Worm (Caenorhabditis elegans) whole organism, dauer: ENCODE data around the gene clec-206.

Experiments used
- unc-62 ChIP-seq: sonication (generic microtip); optimal IDR thresholded peaks from 2 replicates; lab custom pipeline; 2017; ENCODE audit warnings: missing biosample characterization, missing genetic modification reagents, missing genetic modification characterization

The clec-206 gene

ce11 chrV:2004229-2004628 lies at the start of gene clec-206:
clec-206 (minus strand) TSS chrV:2004329.
- no peak for TF ChIP-seq unc-62

DNA sequence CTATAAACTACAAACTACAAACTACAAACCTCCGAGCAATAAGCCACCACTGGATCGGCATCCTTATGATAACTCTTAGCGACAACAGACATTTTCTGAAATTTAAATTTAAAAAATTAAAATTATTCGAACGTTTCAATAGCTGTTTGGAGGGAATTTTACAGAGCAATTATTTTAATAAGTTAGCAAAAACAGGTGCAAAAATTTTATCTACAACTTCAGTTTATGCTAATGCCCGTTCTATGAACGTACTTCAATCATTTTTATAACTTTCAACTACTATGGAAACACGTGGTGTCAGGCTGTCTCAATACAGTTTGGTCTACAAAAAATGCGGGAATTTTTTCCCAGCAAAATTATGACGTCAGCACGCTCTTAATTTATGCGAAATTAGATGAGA lies 49.4 kb upstream of the clec-206 start, which contains the start of gene comt-5:
Gene comt-5 (minus strand): TSS at position 101 of the 400 bp plus-strand sequence.
- TF ChIP-seq unc-62: no peak

DNA sequence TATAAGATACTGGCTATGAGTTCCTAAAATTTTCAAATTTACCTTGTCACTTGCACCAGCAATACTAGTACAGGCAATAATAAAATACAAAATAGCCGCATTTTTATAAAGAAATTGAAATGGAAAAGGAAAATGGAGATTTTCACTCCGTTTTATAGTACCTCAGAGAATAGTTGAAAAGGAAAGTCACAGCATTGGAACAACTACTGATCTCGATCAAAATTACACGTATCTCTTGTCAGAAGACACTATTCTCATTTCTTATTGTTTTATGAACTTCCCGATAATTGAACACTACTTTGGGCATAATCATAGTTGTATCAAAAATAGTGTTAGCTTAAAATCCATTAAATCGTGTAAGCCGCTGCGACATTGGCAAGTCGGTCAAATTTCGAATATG lies 47.4 kb upstream of the clec-206 start, which contains the start of gene Y40B10A.11:
Gene Y40B10A.11 (minus strand): TSS at position 101 of the 400 bp plus-strand sequence.
- TF ChIP-seq unc-62: no peak

DNA sequence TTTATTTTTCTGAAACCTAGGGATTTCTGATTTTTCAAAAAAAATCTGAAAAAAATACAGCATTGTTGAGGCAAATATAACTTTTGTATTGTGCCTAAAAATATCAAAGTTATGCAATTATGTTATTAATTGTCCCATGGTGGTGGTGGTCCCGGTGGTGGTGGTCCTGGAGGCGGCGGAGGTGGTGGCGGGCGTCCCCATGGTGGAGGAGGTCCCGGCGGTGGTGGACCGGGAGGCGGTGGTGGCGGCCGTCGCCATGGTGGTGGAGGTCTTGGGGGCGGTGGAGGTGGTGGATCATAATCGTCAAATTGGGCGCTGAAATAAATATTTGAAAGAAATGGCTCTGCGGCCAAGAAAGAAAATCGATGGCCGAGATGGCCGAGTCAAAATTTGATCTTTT lies 46.7 kb upstream of the clec-206 start:
- TF ChIP-seq unc-62: no peak

DNA sequence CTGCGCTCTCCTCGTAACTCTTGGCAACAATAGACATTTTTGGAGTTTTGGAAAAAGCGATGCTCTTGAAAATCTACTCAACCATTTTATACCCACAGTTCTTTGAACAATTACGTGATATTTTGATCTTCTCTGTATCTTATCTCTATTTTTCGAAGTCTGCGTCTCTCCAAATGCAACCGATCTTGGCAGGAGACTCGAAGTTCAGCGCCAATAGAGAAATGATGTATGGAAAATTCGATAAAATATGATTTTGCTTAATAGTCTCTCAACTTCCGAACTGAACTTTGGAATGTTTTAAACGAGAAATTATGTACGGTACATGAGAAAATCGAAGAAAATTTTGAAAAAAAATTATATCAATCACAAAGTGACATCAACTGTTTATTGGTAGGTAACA lies 46.0 kb upstream of the clec-206 start, which contains the start of gene comt-4:
Gene comt-4 (minus strand): TSS at position 50 of the 400 bp plus-strand sequence.
- TF ChIP-seq unc-62: no peak

DNA sequence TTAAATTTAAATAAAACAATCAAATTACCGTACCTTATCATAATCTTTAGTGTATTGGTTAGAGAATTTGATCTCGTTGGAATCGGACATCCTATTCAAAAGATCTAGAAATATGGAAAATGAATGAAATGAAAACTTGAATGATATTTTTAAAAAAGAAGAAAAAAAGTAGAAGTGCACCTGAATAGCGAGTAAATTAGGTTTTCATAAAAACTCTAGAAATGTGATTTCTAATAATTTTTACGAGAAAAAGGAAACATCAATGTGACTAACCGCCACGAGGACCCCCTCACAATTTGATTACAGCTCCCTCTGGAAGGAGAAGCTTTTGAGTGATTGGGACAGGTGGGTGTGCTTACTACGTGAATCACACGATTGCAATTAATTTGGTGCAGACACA lies 41.8 kb upstream of the clec-206 start, which contains the start of gene Y40B10A.5:
Gene Y40B10A.5 (minus strand): TSS at position 101 of the 400 bp plus-strand sequence.
- TF ChIP-seq unc-62: no peak

- TF ChIP-seq unc-62: no peak
These were observed 31.4 kb upstream of the clec-206 start, which contains the start of gene srab-23 for ce11 chrV:2035545-2035944. srab-23 (minus strand) TSS chrV:2035645.

ce11 chrV:2031454-2031853 lies 27.3 kb upstream of the clec-206 start, which contains the start of gene hil-6:
hil-6 (minus strand) TSS chrV:2031554.
- no peak for TF ChIP-seq unc-62

ce11 chrV:2030661-2031060 lies 26.5 kb upstream of the clec-206 start:
- TF ChIP-seq unc-62: no peak

ce11 chrV:2029877-2030276 lies 25.7 kb upstream of the clec-206 start, which contains the start of gene F59A7.12:
F59A7.12 (plus strand) TSS chrV:2030177.
- no peak for TF ChIP-seq unc-62

- no peak for TF ChIP-seq unc-62
These were observed 23.7 kb upstream of the clec-206 start, which contains the start of gene srab-13 for ce11 chrV:2027787-2028186. srab-13 (minus strand) TSS chrV:2027887.

ce11 chrV:2022374-2022773 lies 18.2 kb upstream of the clec-206 start, which contains the start of gene F59A7.5:
F59A7.5 (plus strand) TSS chrV:2022674.
- no peak for TF ChIP-seq unc-62

DNA sequence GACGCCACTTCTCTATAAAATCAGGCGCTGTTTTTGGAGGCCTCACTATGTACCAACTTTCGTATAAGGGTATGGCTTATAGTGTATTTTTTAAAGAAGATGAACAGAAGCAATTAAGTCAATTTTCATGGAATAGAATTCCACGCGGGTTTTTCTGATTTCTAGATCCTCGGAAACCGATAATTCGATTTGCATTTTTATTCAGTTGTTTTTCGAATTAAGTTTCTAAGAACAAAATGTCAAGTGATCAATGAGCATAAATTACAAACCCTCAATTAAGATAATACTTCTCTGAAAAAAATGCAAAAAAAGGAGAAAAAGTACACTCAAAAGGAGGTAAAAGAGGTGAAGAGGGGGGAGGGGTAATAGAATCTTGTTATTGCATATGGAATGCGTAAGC lies 17.2 kb upstream of the clec-206 start:
- TF ChIP-seq unc-62: no peak

ce11 chrV:2018689-2019088 lies 14.6 kb upstream of the clec-206 start, which contains the start of gene F59A7.14:
F59A7.14 (plus strand) TSS chrV:2018989.
- no peak for TF ChIP-seq unc-62

- TF ChIP-seq unc-62: no peak
These were observed 12.3 kb upstream of the clec-206 start, which contains the start of gene F59A7.2 for ce11 chrV:2016428-2016827. F59A7.2 (minus strand) TSS chrV:2016528.

DNA sequence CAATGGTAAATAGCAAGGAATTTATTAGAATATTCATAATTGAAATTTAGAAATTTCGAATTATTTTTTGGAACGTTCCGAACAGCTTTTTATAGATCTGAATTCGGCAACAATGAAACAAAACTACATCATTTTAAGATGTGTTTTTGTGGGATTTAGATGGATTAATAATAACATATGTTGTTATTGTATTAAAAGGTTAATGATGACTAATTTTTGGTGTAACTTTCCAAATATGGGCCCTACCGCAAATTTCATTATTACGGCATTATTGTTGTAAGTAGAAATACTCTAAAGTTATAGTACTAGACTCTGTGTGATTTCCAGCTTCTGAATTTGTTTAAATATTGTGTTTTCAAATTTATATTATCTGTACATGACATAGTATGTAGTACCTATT lies 9.7 kb upstream of the clec-206 start, which contains the start of gene F59A7.11:
Gene F59A7.11 (minus strand): TSS at position 101 of the 400 bp plus-strand sequence.
- no peak for TF ChIP-seq unc-62

DNA sequence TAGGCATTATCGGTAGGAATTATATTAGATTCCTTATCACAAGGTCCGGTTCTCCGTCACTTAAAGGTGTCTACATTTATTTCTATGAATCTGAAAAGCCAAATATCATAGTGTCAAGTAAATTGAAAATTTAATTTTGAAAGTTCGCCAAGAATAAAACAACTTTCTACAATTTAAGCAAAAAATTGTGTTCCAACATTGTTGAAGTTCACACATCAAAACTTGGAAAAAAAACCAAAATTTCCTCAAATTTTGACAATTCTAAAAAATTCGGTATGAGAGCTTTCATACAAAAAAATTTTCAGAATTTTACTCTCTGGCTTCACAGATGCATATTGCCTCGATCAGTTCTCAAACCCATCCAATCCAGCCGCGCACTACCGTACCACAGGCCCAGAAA lies 7.6 kb upstream of the clec-206 start, which contains the start of gene F59A7.7:
Gene F59A7.7 (plus strand): TSS at position 301 of the 400 bp plus-strand sequence.
- TF ChIP-seq unc-62: no peak

ce11 chrV:2008412-2008811 lies 4.3 kb upstream of the clec-206 start:
- TF ChIP-seq unc-62: no peak
